Fruit fly (Drosophila melanogaster) whole organism: ENCODE results near the gene fabp.

Source experiments
- CG8478 ChIP-seq: fragments of >200 bp; optimal IDR thresholded peaks from 2 replicates; lab custom pipeline; 2018; ENCODE audit warnings: inconsistent platforms
- psq ChIP-seq: fragments of >200 bp; optimal IDR thresholded peaks from 2 replicates; lab custom pipeline; 2017

dm6 chr3R:11589764-11590358 is 23.0 kb upstream of the fabp start, which contains the start of gene CG6791:
- TF ChIP-seq CG8478 (lab: Kevin White, UChicago) (no peak), psq (no peak)
